Fruit fly (Drosophila melanogaster): Measurements from ENCODE around the gene CG15385.

dm6 chr2L:2226259-2227121, 14.1 kb upstream of the CG15385 start, which contains the start of the genes CG15387 and sau:
- TF ChIP-seq psq (optimal IDR thresholded peaks at IDR 0.05), result no peak
- no peak for TF ChIP-seq pan (optimal IDR thresholded peaks at IDR 0.05)
- TF ChIP-seq CG8478 (optimal IDR thresholded peaks at IDR 0.05), result no peak
- no peak for TF ChIP-seq Dll (optimal IDR thresholded peaks at IDR 0.05)
